Worm (Caenorhabditis elegans) whole organism, L1 larva: ENCODE data around the gene W07G4.5.

Source experiments
- Y116A8C.19 ChIP-seq: sonication (generic microtip); optimal IDR thresholded peaks from 2 replicates; lab custom pipeline; 2016; ENCODE audit warnings: missing compliant biosample characterization, missing genetic modification characterization, borderline replicate concordance
- alr-1 ChIP-seq: fragments of 200-800 bp; sonication (Bioruptor generic); optimal IDR thresholded peaks from 2 replicates; lab custom pipeline; 2018; ENCODE audit warnings: borderline replicate concordance, mild to moderate bottlenecking, missing genetic modification characterization, missing compliant biosample characterization
- aly-2 ChIP-seq: fragments of 150-350 bp; optimal IDR thresholded peaks from 2 replicates; lab custom pipeline; 2014; ENCODE audit warnings: missing biosample characterization, missing genetic modification characterization
- ceh-8 ChIP-seq: fragments of 200-800 bp; sonication (Bioruptor generic); optimal IDR thresholded peaks from 2 replicates; lab custom pipeline; 2018; ENCODE audit warnings: mild to moderate bottlenecking, missing genetic modification characterization, moderate library complexity, missing compliant biosample characterization
- ceh-82 ChIP-seq, 3 experiments: fragments of 150-350 bp in 1 of 3; sonication (generic microtip) in 2 of 3; optimal IDR thresholded peaks; 2 replicates each; lab custom pipeline; 2014 to 2017; ENCODE audit warnings: missing biosample characterization in 3 of 3, missing genetic modification characterization in 3 of 3
- ceh-88 ChIP-seq: fragments of 200-800 bp; sonication (Bioruptor generic); IDR thresholded peaks from 2 replicates; pipeline ENCODE4 v1.3.6; 2022; ENCODE audit warnings: missing genetic modification characterization, missing compliant biosample characterization
- ceh-90 ChIP-seq: sonication (generic microtip); optimal IDR thresholded peaks from 2 replicates; lab custom pipeline; 2016; ENCODE audit warnings: missing genetic modification characterization, missing compliant biosample characterization
- ces-1 ChIP-seq: fragments of 150-350 bp; optimal IDR thresholded peaks from 2 replicates; lab custom pipeline; 2014; ENCODE audit warnings: missing biosample characterization, missing genetic modification reagents, missing genetic modification characterization
- dpl-1 ChIP-seq, 3 experiments: fragments of 150-350 bp in 2 of 3; sonication (generic microtip) in 1 of 3; optimal IDR thresholded peaks; 2 replicates each; lab custom pipeline; 2014 to 2017; ENCODE audit warnings: missing biosample characterization in 3 of 3, missing genetic modification characterization in 3 of 3, missing genetic modification reagents in 3 of 3
- dsc-1 ChIP-seq: sonication (generic microtip); optimal IDR thresholded peaks from 2 replicates; lab custom pipeline; 2016; ENCODE audit warnings: mild to moderate bottlenecking, missing genetic modification characterization, missing compliant biosample characterization
- efl-3 ChIP-seq: fragments of 200-800 bp; sonication (Bioruptor generic); optimal IDR thresholded peaks from 2 replicates; lab custom pipeline; 2018; ENCODE audit warnings: mild to moderate bottlenecking, missing genetic modification characterization, missing compliant biosample characterization
- egl-13 ChIP-seq: sonication (generic microtip); optimal IDR thresholded peaks from 2 replicates; lab custom pipeline; 2016; ENCODE audit warnings: missing genotype, missing genetic modification reagents, missing genetic modification characterization, missing compliant biosample characterization
- egl-27 ChIP-seq, 2 experiments: fragments of 150-350 bp in 1 of 2; sonication (generic microtip); optimal IDR thresholded peaks; 3 replicates each; lab custom pipeline; 2017 to 2018; ENCODE audit warnings: missing biosample characterization in 2 of 2, missing genetic modification characterization in 2 of 2, missing genetic modification reagents in 2 of 2
- elt-2 ChIP-seq: sonication (generic microtip); optimal IDR thresholded peaks from 2 replicates; lab custom pipeline; 2016; ENCODE audit warnings: missing genetic modification characterization, mild to moderate bottlenecking, inconsistent platforms, missing compliant biosample characterization, missing genetic modification reagents
- elt-3 ChIP-seq, 6 experiments: fragments of 150-350 bp in 1 of 6; sonication (generic microtip); optimal IDR thresholded peaks; 2 replicates each; lab custom pipeline; 2017 to 2018; ENCODE audit warnings: missing biosample characterization in 6 of 6, missing genetic modification characterization in 6 of 6, inconsistent platforms in 1 of 6
- ets-5 ChIP-seq: fragments of 200-800 bp; sonication (Bioruptor generic); IDR thresholded peaks from 2 replicates; pipeline ENCODE4 v1.3.6; 2022; ENCODE audit warnings: missing genetic modification characterization, missing compliant biosample characterization
- fos-1 ChIP-seq: fragments of 150-350 bp; optimal IDR thresholded peaks from 2 replicates; lab custom pipeline; 2014; ENCODE audit warnings: missing biosample characterization, missing genetic modification characterization
- hlh-17 ChIP-seq: fragments of 200-800 bp; sonication (Bioruptor generic); optimal IDR thresholded peaks from 2 replicates; lab custom pipeline; 2018; ENCODE audit warnings: missing genetic modification characterization, mild to moderate bottlenecking, missing compliant biosample characterization, moderate library complexity, borderline replicate concordance
- hlh-4 ChIP-seq: sonication (generic microtip); optimal IDR thresholded peaks from 2 replicates; lab custom pipeline; 2016; ENCODE audit warnings: mild to moderate bottlenecking, missing genetic modification characterization, missing compliant biosample characterization
- irx-1 ChIP-seq: sonication (generic microtip); optimal IDR thresholded peaks from 2 replicates; lab custom pipeline; 2016; ENCODE audit warnings: missing genetic modification characterization, missing compliant biosample characterization
- isw-1 ChIP-seq: fragments of 200-800 bp; sonication (Bioruptor generic); IDR thresholded peaks from 2 replicates; pipeline ENCODE4 v1.3.6; 2022; ENCODE audit warnings: missing genetic modification characterization, missing compliant biosample characterization
- lin-13 ChIP-seq: fragments of 150-350 bp; optimal IDR thresholded peaks from 2 replicates; lab custom pipeline; 2014; ENCODE audit warnings: missing biosample characterization, missing genetic modification reagents, missing genetic modification characterization
- lin-14 ChIP-seq: fragments of 200-800 bp; sonication (Bioruptor generic); optimal IDR thresholded peaks from 2 replicates; lab custom pipeline; 2018; ENCODE audit warnings: mild to moderate bottlenecking, missing genetic modification characterization, moderate library complexity, missing compliant biosample characterization
- lin-15B ChIP-seq: fragments of 150-350 bp; sonication (generic microtip); optimal IDR thresholded peaks from 3 replicates; lab custom pipeline; 2014; ENCODE audit warnings: missing biosample characterization, missing genetic modification characterization
- lir-3 ChIP-seq: sonication (generic microtip); optimal IDR thresholded peaks from 2 replicates; lab custom pipeline; 2016; ENCODE audit warnings: mild to moderate bottlenecking, missing genetic modification characterization, moderate library complexity, missing compliant biosample characterization; ENCODE audit not compliant: poor library complexity
- mab-9 ChIP-seq: fragments of 200-800 bp; sonication (Bioruptor generic); IDR thresholded peaks from 2 replicates; pipeline ENCODE4 v1.3.6; 2022; ENCODE audit warnings: missing genetic modification reagents, missing genetic modification characterization, missing compliant biosample characterization
- mef-2 ChIP-seq: fragments of 150-350 bp; optimal IDR thresholded peaks from 2 replicates; lab custom pipeline; 2014; ENCODE audit warnings: missing biosample characterization, missing genetic modification characterization
- mep-1 ChIP-seq: fragments of 150-350 bp; optimal IDR thresholded peaks from 2 replicates; lab custom pipeline; 2014; ENCODE audit warnings: missing biosample characterization, missing genetic modification characterization
- nhr-11 ChIP-seq: fragments of 150-350 bp; optimal IDR thresholded peaks from 2 replicates; lab custom pipeline; 2014; ENCODE audit warnings: missing biosample characterization, missing genetic modification characterization
- nhr-12 ChIP-seq: sonication (generic microtip); optimal IDR thresholded peaks from 2 replicates; lab custom pipeline; 2017; ENCODE audit warnings: missing biosample characterization, missing genetic modification characterization
- nhr-19 ChIP-seq: fragments of 200-800 bp; sonication (Bioruptor generic); conservative IDR thresholded peaks from 2 replicates; pipeline ENCODE4 v1.3.6; 2022; ENCODE audit warnings: missing genetic modification characterization, missing compliant biosample characterization
- nhr-20 ChIP-seq: sonication (generic microtip); optimal IDR thresholded peaks from 2 replicates; lab custom pipeline; 2016; ENCODE audit warnings: mild to moderate bottlenecking, missing genetic modification characterization, missing compliant biosample characterization
- nhr-237 ChIP-seq: fragments of 150-350 bp; optimal IDR thresholded peaks from 2 replicates; lab custom pipeline; 2014; ENCODE audit warnings: missing biosample characterization, missing genetic modification characterization
- nhr-77 ChIP-seq: fragments of 150-350 bp; optimal IDR thresholded peaks from 2 replicates; lab custom pipeline; 2014; ENCODE audit warnings: missing biosample characterization, missing genetic modification characterization
- pax-3 ChIP-seq: fragments of 200-800 bp; sonication (Bioruptor generic); optimal IDR thresholded peaks from 2 replicates; lab custom pipeline; 2018; ENCODE audit warnings: mild to moderate bottlenecking, missing genetic modification characterization, moderate library complexity, missing compliant biosample characterization
- pqm-1 ChIP-seq: sonication (generic microtip); optimal IDR thresholded peaks from 3 replicates; lab custom pipeline; 2017; ENCODE audit warnings: missing biosample characterization, missing genetic modification characterization
- rnt-1 ChIP-seq: sonication (generic microtip); optimal IDR thresholded peaks from 2 replicates; lab custom pipeline; 2016; ENCODE audit warnings: mild to moderate bottlenecking, missing genetic modification characterization, moderate library complexity, missing compliant biosample characterization
- snu-23 ChIP-seq: sonication (generic microtip); optimal IDR thresholded peaks from 2 replicates; lab custom pipeline; 2016; ENCODE audit warnings: missing genetic modification characterization, missing compliant biosample characterization
- sox-4 ChIP-seq: sonication (generic microtip); optimal IDR thresholded peaks from 2 replicates; lab custom pipeline; 2016; ENCODE audit warnings: missing genetic modification characterization, missing compliant biosample characterization
- sptf-1 ChIP-seq: fragments of 150-350 bp; optimal IDR thresholded peaks from 2 replicates; lab custom pipeline; 2014; ENCODE audit warnings: missing biosample characterization, missing genetic modification characterization
- sup-37 ChIP-seq: fragments of 200-800 bp; sonication (Bioruptor generic); optimal IDR thresholded peaks from 2 replicates; lab custom pipeline; 2018; ENCODE audit warnings: mild to moderate bottlenecking, missing genetic modification characterization, missing compliant biosample characterization
- swsn-7 ChIP-seq: sonication (generic microtip); optimal IDR thresholded peaks from 2 replicates; lab custom pipeline; 2016; ENCODE audit warnings: missing genetic modification characterization, missing compliant biosample characterization
- tbx-2 ChIP-seq: sonication (generic microtip); optimal IDR thresholded peaks from 2 replicates; lab custom pipeline; 2016; ENCODE audit warnings: missing genetic modification characterization, missing compliant biosample characterization
- unc-130 ChIP-seq: fragments of 150-350 bp; optimal IDR thresholded peaks from 2 replicates; lab custom pipeline; 2017; ENCODE audit warnings: missing biosample characterization, missing genetic modification characterization, inconsistent platforms
- unc-62 ChIP-seq: fragments of 150-350 bp; optimal IDR thresholded peaks from 2 replicates; lab custom pipeline; 2014; ENCODE audit warnings: missing biosample characterization, missing genetic modification reagents, missing genetic modification characterization
- unc-86 ChIP-seq: sonication (generic microtip); optimal IDR thresholded peaks from 2 replicates; lab custom pipeline; 2016; ENCODE audit warnings: missing genetic modification characterization, missing compliant biosample characterization
- vab-15 ChIP-seq: sonication (generic microtip); optimal IDR thresholded peaks from 2 replicates; lab custom pipeline; 2017; ENCODE audit warnings: missing genotype, mild to moderate bottlenecking, missing genetic modification characterization, missing compliant biosample characterization
- xbp-1 ChIP-seq: sonication (generic microtip); optimal IDR thresholded peaks from 2 replicates; lab custom pipeline; 2016; ENCODE audit warnings: missing genetic modification characterization, missing compliant biosample characterization
- zip-4 ChIP-seq: fragments of 200-800 bp; sonication (Bioruptor generic); optimal IDR thresholded peaks from 2 replicates; lab custom pipeline; 2018; ENCODE audit warnings: mild to moderate bottlenecking, missing genetic modification characterization, moderate library complexity, missing compliant biosample characterization
- ztf-11 ChIP-seq, 2 experiments: sonication (generic microtip); optimal IDR thresholded peaks; 2 replicates each; lab custom pipeline; 2016 to 2017; ENCODE audit warnings: missing genetic modification characterization in 2 of 2, missing biosample characterization in 1 of 2, missing compliant biosample characterization in 1 of 2
- ztf-4 ChIP-seq: fragments of 150-350 bp; optimal IDR thresholded peaks from 2 replicates; lab custom pipeline; 2014; ENCODE audit warnings: missing biosample characterization, missing genetic modification characterization

The W07G4.5 gene

DNA sequence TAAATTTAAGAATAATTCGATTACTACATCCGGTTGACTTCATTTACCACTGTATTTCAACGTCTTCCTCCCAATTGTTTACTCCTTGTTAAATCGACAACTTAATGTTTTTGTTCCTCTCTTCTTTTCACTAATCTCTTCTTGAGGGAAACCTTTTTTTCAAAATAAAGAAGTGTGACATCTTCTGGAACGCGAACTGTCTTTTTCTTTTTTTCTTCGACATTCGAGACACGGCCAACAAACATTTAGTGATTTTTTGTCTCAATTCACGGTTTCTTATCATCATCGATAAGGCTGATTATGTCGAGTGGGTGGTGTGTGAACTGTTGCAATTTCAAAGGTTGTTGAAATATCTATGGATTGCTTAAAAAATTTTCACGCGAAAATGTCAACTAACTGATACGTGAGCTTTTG lies 37.5 kb downstream of the W07G4.5 start (continued):
- TF ChIP-seq lin-14: peak; percentile 58
- no peak for TF ChIP-seq unc-62 (GFP tag; lab: Kevin White, UChicago)
- peak; percentile 42 for TF ChIP-seq snu-23 (GFP tag; lab: Kevin White, UChicago)
- no peak for TF ChIP-seq ceh-88 (GFP tag; lab: Robert Waterston, UW)
- TF ChIP-seq rnt-1 (tag; lab: Kevin White, UChicago): no peak
- no peak for TF ChIP-seq hlh-17
- no peak for TF ChIP-seq mep-1
- no peak for TF ChIP-seq ceh-8 (GFP tag; lab: Kevin White, UChicago)
- no peak for TF ChIP-seq ztf-11 (tag; optimal IDR thresholded peaks at IDR 0.05; lab: Kevin White, UChicago)
- TF ChIP-seq mab-9 (GFP tag; lab: Robert Waterston, UW): no peak
- TF ChIP-seq swsn-7 (tag; lab: Kevin White, UChicago): no peak
- TF ChIP-seq zip-4 (GFP tag; lab: Kevin White, UChicago): no peak
- no peak for TF ChIP-seq irx-1 (tag; lab: Kevin White, UChicago)
- TF ChIP-seq dpl-1 (GFP tag; optimal IDR thresholded peaks at IDR 0.05; lab: Kevin White, UChicago): peak in 1 of 3 experiments; percentile 37
- TF ChIP-seq xbp-1 (tag; lab: Kevin White, UChicago): no peak
- TF ChIP-seq Y116A8C.19: no peak
- no peak for TF ChIP-seq nhr-12
- no peak for TF ChIP-seq fos-1 (tag; lab: Kevin White, UChicago)
- TF ChIP-seq ztf-4 (tag; lab: Kevin White, UChicago): no peak
- TF ChIP-seq nhr-20: peak; percentile 60
- no peak for TF ChIP-seq unc-86
- TF ChIP-seq alr-1: no peak
- TF ChIP-seq nhr-237 (tag; lab: Kevin White, UChicago): no peak
- no peak for TF ChIP-seq ces-1 (GFP tag; lab: Kevin White, UChicago)
- TF ChIP-seq efl-3 (GFP tag; lab: Kevin White, UChicago): no peak
- TF ChIP-seq egl-13 (tag; lab: Kevin White, UChicago): no peak
- no peak for TF ChIP-seq egl-27 (tag; optimal IDR thresholded peaks at IDR 0.05; lab: Kevin White, UChicago)
- no peak for TF ChIP-seq pqm-1 (tag; lab: Kevin White, UChicago)
- TF ChIP-seq sptf-1 (tag; lab: Kevin White, UChicago): no peak
- no peak for TF ChIP-seq lin-13 (GFP tag; lab: Kevin White, UChicago)

DNA sequence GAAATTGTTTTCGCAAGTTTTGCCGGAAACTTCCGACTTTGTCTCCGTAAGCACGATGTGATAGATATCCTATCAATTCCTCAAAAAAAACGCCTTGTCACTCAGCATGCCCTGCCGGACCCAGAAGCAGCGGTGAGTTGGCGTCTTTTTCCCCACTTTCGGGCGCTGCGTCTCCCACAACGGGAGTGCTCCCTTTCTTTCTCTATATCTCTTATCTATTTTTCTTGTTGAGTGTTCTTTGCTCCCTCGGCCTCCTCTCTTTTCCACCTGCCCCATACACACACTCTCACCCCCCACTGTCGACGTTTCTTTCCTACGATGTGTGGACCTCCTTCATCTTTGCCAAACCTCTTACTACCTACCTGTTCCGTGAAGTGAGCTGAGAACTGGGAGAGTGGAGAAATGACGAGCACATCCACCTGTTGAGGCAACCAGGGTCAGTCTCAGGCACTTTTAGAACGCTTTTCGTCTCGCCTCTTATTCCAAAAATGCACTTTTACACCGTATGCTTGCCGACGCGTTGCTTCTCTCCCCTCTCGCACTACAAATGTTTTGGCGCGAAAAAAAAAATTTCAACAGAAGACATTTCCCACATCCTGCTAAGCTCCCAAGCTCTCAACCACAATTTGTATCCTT lies 38.3 kb downstream of the W07G4.5 start:
- TF ChIP-seq sox-4 (tag; lab: Kevin White, UChicago) (no peak), pax-3 (tag; lab: Kevin White, UChicago) (peak; percentile 75), lin-13 (GFP tag; lab: Kevin White, UChicago) (peak; percentile 65), unc-62 (GFP tag; lab: Kevin White, UChicago) (peak; percentile 55), nhr-19 (GFP tag; lab: Robert Waterston, UW) (peak; percentile 100), isw-1 (GFP tag; lab: Robert Waterston, UW) (no peak; the same call in 1 of the 2 replicates), dpl-1 (GFP tag; optimal IDR thresholded peaks at IDR 0.05; lab: Kevin White, UChicago) (peak in 2 of 3 experiments; percentile 22 to 38), lin-15B (peak; percentile 16), lir-3 (tag; lab: Kevin White, UChicago) (no peak), tbx-2 (tag; lab: Kevin White, UChicago) (peak; percentile 70), vab-15 (tag; lab: Kevin White, UChicago) (no peak), hlh-4 (tag; lab: Kevin White, UChicago) (no peak), elt-2 (tag; lab: Kevin White, UChicago) (peak; percentile 24), sup-37 (GFP tag; lab: Kevin White, UChicago) (peak; percentile 61), dsc-1 (peak; percentile 25), mef-2 (tag; lab: Kevin White, UChicago) (peak; percentile 77), efl-3 (GFP tag; lab: Kevin White, UChicago) (no peak), ets-5 (GFP tag; lab: Robert Waterston, UW) (no peak), elt-3 (tag; optimal IDR thresholded peaks at IDR 0.05; lab: Kevin White, UChicago) (peak in 1 of 6 experiments; percentile 32), ceh-90 (no peak), ztf-11 (tag; optimal IDR thresholded peaks at IDR 0.05; lab: Kevin White, UChicago) (peak in 1 of 2 experiments; percentile 46), nhr-11 (tag; lab: Kevin White, UChicago) (peak; percentile 28), nhr-237 (tag; lab: Kevin White, UChicago) (peak; percentile 21), unc-130 (tag; lab: Kevin White, UChicago) (peak; percentile 71), nhr-77 (tag; lab: Kevin White, UChicago) (peak; percentile 64), ceh-82 (tag; optimal IDR thresholded peaks at IDR 0.05; lab: Kevin White, UChicago) (peak; percentile 57 to 86 (median 62)), aly-2 (tag; lab: Kevin White, UChicago) (no peak)
